Worm (Caenorhabditis elegans) whole organism, early embryonic: Measurements from ENCODE around the gene swp-1.

Experiments used
- pes-1 ChIP-seq: fragments of 200-800 bp; sonication (Bioruptor generic); IDR thresholded peaks from 2 replicates; pipeline ENCODE4 v1.3.6; 2022; ENCODE audit warnings: missing genetic modification reagents, missing genetic modification characterization, missing compliant biosample characterization
- sea-1 ChIP-seq: fragments of 200-800 bp; sonication (Bioruptor generic); conservative IDR thresholded peaks from 2 replicates; pipeline ENCODE4 v1.3.6; 2022; ENCODE audit warnings: missing genetic modification characterization, missing compliant biosample characterization

DNA sequence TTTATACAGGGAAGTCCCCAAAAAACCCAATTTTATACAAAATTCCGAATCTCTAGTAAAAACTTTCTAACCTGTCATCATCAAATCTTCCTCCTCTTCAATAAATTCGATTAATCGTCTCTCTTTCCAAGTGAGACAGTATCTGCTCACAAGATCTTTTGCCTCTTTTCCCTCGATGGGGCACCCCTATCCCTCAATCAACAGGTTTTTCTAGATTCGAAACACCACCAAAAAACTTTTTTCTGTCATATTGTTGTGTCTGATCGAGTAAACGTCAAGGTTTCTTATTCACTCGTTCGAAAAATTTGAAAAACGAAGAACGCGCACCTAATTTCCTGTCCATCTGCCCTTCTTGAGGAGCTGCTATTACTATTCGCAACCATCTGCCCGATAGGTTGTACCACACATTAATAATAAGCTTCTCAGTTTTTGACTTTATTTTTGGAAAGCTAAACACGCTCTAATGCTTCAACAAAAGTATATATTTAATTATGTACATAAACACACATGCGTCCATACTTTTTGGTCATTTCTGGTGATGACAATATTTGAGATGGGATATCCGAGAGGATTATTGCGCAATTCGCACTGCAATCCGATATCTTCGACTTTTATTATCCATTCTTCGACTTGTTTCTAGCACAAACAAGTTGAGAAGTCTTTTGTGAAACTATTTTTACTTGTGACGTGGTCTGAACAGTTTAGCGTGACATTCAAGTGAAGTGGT lies 13.9 kb upstream of the swp-1 start:
- TF ChIP-seq pes-1 (GFP tag; lab: Robert Waterston, UW) (no peak), sea-1 (GFP tag; lab: Robert Waterston, UW) (no peak)
